Worm (Caenorhabditis elegans) whole organism, L2 larva: Measurements from ENCODE around the gene Y57G11C.23.

Experiments used
- C34F6.9 ChIP-seq: fragments of 150-350 bp; optimal IDR thresholded peaks from 2 replicates; lab custom pipeline; 2014; ENCODE audit warnings: missing biosample characterization, missing genetic modification characterization
- alr-1 ChIP-seq: fragments of 150-350 bp; optimal IDR thresholded peaks from 2 replicates; lab custom pipeline; 2014; ENCODE audit warnings: missing biosample characterization, missing genetic modification characterization
- aly-2 ChIP-seq: fragments of 150-350 bp; optimal IDR thresholded peaks from 2 replicates; lab custom pipeline; 2014; ENCODE audit warnings: missing biosample characterization, missing genetic modification characterization
- ama-1 ChIP-seq: fragments of 150-350 bp; optimal IDR thresholded peaks from 2 replicates; lab custom pipeline; 2018; ENCODE audit warnings: inconsistent platforms
- crh-2 ChIP-seq: sonication (generic microtip); optimal IDR thresholded peaks from 2 replicates; lab custom pipeline; 2017; ENCODE audit warnings: missing biosample characterization, missing genetic modification characterization
- dmd-4 ChIP-seq: sonication (generic microtip); optimal IDR thresholded peaks from 2 replicates; lab custom pipeline; 2017; ENCODE audit warnings: missing biosample characterization, missing genetic modification characterization
- egl-27 ChIP-seq: sonication (generic microtip); optimal IDR thresholded peaks from 3 replicates; lab custom pipeline; 2017; ENCODE audit warnings: missing biosample characterization, missing genetic modification reagents, missing genetic modification characterization
- elt-1 ChIP-seq: fragments of 150-350 bp; optimal IDR thresholded peaks from 2 replicates; lab custom pipeline; 2014; ENCODE audit warnings: missing biosample characterization, missing genetic modification characterization
- elt-3 ChIP-seq: sonication (generic microtip); optimal IDR thresholded peaks from 2 replicates; lab custom pipeline; 2017; ENCODE audit warnings: missing biosample characterization, missing genetic modification characterization
- gmeb-1 ChIP-seq: fragments of 150-350 bp; optimal IDR thresholded peaks from 2 replicates; lab custom pipeline; 2014; ENCODE audit warnings: missing biosample characterization, missing genetic modification characterization
- lin-13 ChIP-seq: fragments of 150-350 bp; optimal IDR thresholded peaks from 2 replicates; lab custom pipeline; 2014; ENCODE audit warnings: missing biosample characterization, missing genetic modification reagents, missing genetic modification characterization
- lsy-2 ChIP-seq, 2 experiments: fragments of 150-350 bp in 1 of 2; sonication (generic microtip) in 1 of 2; optimal IDR thresholded peaks; 2 replicates each; lab custom pipeline; 2014 to 2017; ENCODE audit warnings: missing biosample characterization in 2 of 2, missing genetic modification characterization in 2 of 2
- mdl-1 ChIP-seq, 2 experiments: fragments of 150-350 bp in 1 of 2; sonication (generic microtip) in 1 of 2; optimal IDR thresholded peaks; 2 replicates each; lab custom pipeline; 2017; ENCODE audit warnings: missing biosample characterization in 2 of 2, missing genetic modification characterization in 2 of 2
- nhr-11 ChIP-seq: fragments of 150-350 bp; optimal IDR thresholded peaks from 2 replicates; lab custom pipeline; 2014; ENCODE audit warnings: missing biosample characterization, missing genetic modification characterization
- nhr-12 ChIP-seq: fragments of 150-350 bp; optimal IDR thresholded peaks from 2 replicates; lab custom pipeline; 2014; ENCODE audit warnings: missing biosample characterization, missing genetic modification characterization
- nhr-21 ChIP-seq: fragments of 150-350 bp; optimal IDR thresholded peaks from 2 replicates; lab custom pipeline; 2014; ENCODE audit warnings: missing biosample characterization, missing genetic modification characterization
- nhr-6 ChIP-seq: fragments of 150-350 bp; optimal IDR thresholded peaks from 2 replicates; lab custom pipeline; 2014; ENCODE audit warnings: missing biosample characterization, missing genetic modification characterization
- sem-4 ChIP-seq: fragments of 150-350 bp; optimal IDR thresholded peaks from 2 replicates; lab custom pipeline; 2014; ENCODE audit warnings: missing biosample characterization, missing genetic modification reagents, missing genetic modification characterization
- skn-1 ChIP-seq: sonication (generic microtip); optimal IDR thresholded peaks from 2 replicates; lab custom pipeline; 2017; ENCODE audit warnings: missing biosample characterization, missing genetic modification characterization
- sma-3 ChIP-seq: sonication (generic microtip); optimal IDR thresholded peaks from 2 replicates; lab custom pipeline; 2016; ENCODE audit warnings: missing genetic modification reagents, missing genetic modification characterization, missing compliant biosample characterization
- sma-9 ChIP-seq, 2 experiments: fragments of 150-350 bp in 1 of 2; sonication (generic microtip) in 1 of 2; optimal IDR thresholded peaks; 2 replicates each; lab custom pipeline; 2014 to 2016; ENCODE audit warnings: missing genetic modification characterization in 2 of 2, mild to moderate bottlenecking in 1 of 2, missing biosample characterization in 1 of 2, missing compliant biosample characterization in 1 of 2, missing genetic modification reagents in 1 of 2, moderate library complexity in 1 of 2
- snpc-4 ChIP-seq: fragments of 150-350 bp; optimal IDR thresholded peaks from 2 replicates; lab custom pipeline; 2014; ENCODE audit warnings: missing biosample characterization, missing genetic modification characterization
- unc-55 ChIP-seq: fragments of 150-350 bp; sonication (generic microtip); optimal IDR thresholded peaks from 3 replicates; lab custom pipeline; 2014; ENCODE audit warnings: missing biosample characterization, missing genetic modification reagents, missing genetic modification characterization
- ztf-1 ChIP-seq: fragments of 200-800 bp; sonication (Bioruptor generic); conservative IDR thresholded peaks from 2 replicates; pipeline ENCODE4 v1.3.6; 2022; ENCODE audit warnings: missing genetic modification characterization, missing compliant biosample characterization
- ztf-11 ChIP-seq: sonication (generic microtip); optimal IDR thresholded peaks from 2 replicates; lab custom pipeline; 2017; ENCODE audit warnings: missing biosample characterization, missing genetic modification characterization
- ztf-4 ChIP-seq: fragments of 150-350 bp; optimal IDR thresholded peaks from 2 replicates; lab custom pipeline; 2014; ENCODE audit warnings: missing biosample characterization, missing genetic modification characterization

Y57G11C.23 gene

ce11 chrIV:14824201-14824600, 37.4 kb downstream of the Y57G11C.23 start:
- TF ChIP-seq ztf-1 = 0 out of 2 replicates have a peak, but pooled peaks have one; percentile 62
- no peak for TF ChIP-seq unc-55 (GFP tag; lab: Kevin White, UChicago)
- TF ChIP-seq C34F6.9 (tag; lab: Kevin White, UChicago) = no peak
- no peak for TF ChIP-seq mdl-1 (tag; optimal IDR thresholded peaks at IDR 0.05; lab: Kevin White, UChicago)
- TF ChIP-seq alr-1 = no peak

ce11 chrIV:14822267-14822666, 39.3 kb downstream of the Y57G11C.23 start:
- TF ChIP-seq sem-4 (tag; lab: Kevin White, UChicago) = no peak
- TF ChIP-seq crh-2 (tag; lab: Kevin White, UChicago) = peak; percentile 13
- peak in 1 of 2 experiments; percentile 48 for TF ChIP-seq lsy-2 (tag; optimal IDR thresholded peaks at IDR 0.05; lab: Kevin White, UChicago)
- TF ChIP-seq nhr-21 (tag; lab: Kevin White, UChicago) = peak; percentile 53
- peak; percentile 11 for TF ChIP-seq ama-1 (lab: Kevin White, UChicago)
- TF ChIP-seq ztf-11 (tag; lab: Kevin White, UChicago) = no peak
- TF ChIP-seq aly-2 = no peak
- no peak for TF ChIP-seq ztf-4 (tag; lab: Kevin White, UChicago)
- TF ChIP-seq lin-13 (GFP tag; lab: Kevin White, UChicago) = peak; percentile 26
- no peak for TF ChIP-seq gmeb-1 (tag; lab: Kevin White, UChicago)
- TF ChIP-seq nhr-11 (tag; lab: Kevin White, UChicago) = no peak
- TF ChIP-seq snpc-4 (tag; lab: Kevin White, UChicago) = no peak
- no peak for TF ChIP-seq sma-3 (GFP tag; lab: Kevin White, UChicago)
- no peak for TF ChIP-seq nhr-6
- no peak for TF ChIP-seq skn-1 (tag; lab: Kevin White, UChicago)
- TF ChIP-seq elt-1 (tag; lab: Kevin White, UChicago) = no peak

- TF ChIP-seq dmd-4 (tag; lab: Kevin White, UChicago) (no peak), aly-2 (no peak), lin-13 (GFP tag; lab: Kevin White, UChicago) (no peak), nhr-21 (tag; lab: Kevin White, UChicago) (no peak), ztf-4 (tag; lab: Kevin White, UChicago) (no peak), elt-3 (tag; lab: Kevin White, UChicago) (no peak), egl-27 (no peak), nhr-12 (no peak), sma-9 (GFP tag; optimal IDR thresholded peaks at IDR 0.05; lab: Kevin White, UChicago) (no peak), sma-9 (tag; optimal IDR thresholded peaks at IDR 0.05; lab: Kevin White, UChicago) (no peak)
Measured at ce11 chrIV:14816288-14816687, 45.3 kb downstream of the Y57G11C.23 start, which contains the start of gene Y57G11C.46. TSS of gene Y57G11C.46 (minus strand) at chrIV:14816388.

- no peak for TF ChIP-seq snpc-4 (tag; lab: Kevin White, UChicago)
Measured at ce11 chrIV:14806903-14807302, 54.7 kb downstream of the Y57G11C.23 start, which contains the start of gene oig-5. TSS of gene oig-5 (plus strand) at chrIV:14807203.
